Worm (Caenorhabditis elegans) whole organism, L4/young adult: ENCODE results near the gene srz-31.

ENCODE experiments used
- W03F9.2 ChIP-seq: fragments of 150-350 bp; optimal IDR thresholded peaks from 2 replicates; lab custom pipeline; 2014; ENCODE audit warnings: missing biosample characterization, missing genetic modification characterization
- dao-5 ChIP-seq: sonication (generic microtip); optimal IDR thresholded peaks from 2 replicates; lab custom pipeline; 2016; ENCODE audit warnings: missing genotype, missing genetic modification characterization, moderate library complexity, missing compliant biosample characterization
- him-1 ChIP-seq: sonication (generic microtip); optimal IDR thresholded peaks from 2 replicates; lab custom pipeline; 2016; ENCODE audit warnings: missing genotype, missing genetic modification reagents, missing genetic modification characterization, missing compliant biosample characterization

The srz-31 gene

ce11 chrIV:14127805-14128610, 9.2 kb upstream of the srz-31 start, which contains the start of gene H12I19.115:
Gene H12I19.115 (minus strand): TSS chrIV:14127855.
- TF ChIP-seq dao-5 (tag; lab: Kevin White, UChicago) (no peak), him-1 (no peak), W03F9.2 (no peak)

- no peak for TF ChIP-seq dao-5 (tag; lab: Kevin White, UChicago)
- no peak for TF ChIP-seq him-1
- TF ChIP-seq W03F9.2, result no peak
Observed at ce11 chrIV:14129091-14129490, 8.1 kb upstream of the srz-31 start, which contains the start of gene srz-42. Gene srz-42 (plus strand): TSS chrIV:14129391.

- TF ChIP-seq dao-5 (tag; lab: Kevin White, UChicago) (no peak), W03F9.2 (no peak), him-1 (no peak)
Observed at ce11 chrIV:14131770-14132169, 5.4 kb upstream of the srz-31 start, which contains the start of gene srz-59. Gene srz-59 (plus strand): TSS chrIV:14132070.

DNA sequence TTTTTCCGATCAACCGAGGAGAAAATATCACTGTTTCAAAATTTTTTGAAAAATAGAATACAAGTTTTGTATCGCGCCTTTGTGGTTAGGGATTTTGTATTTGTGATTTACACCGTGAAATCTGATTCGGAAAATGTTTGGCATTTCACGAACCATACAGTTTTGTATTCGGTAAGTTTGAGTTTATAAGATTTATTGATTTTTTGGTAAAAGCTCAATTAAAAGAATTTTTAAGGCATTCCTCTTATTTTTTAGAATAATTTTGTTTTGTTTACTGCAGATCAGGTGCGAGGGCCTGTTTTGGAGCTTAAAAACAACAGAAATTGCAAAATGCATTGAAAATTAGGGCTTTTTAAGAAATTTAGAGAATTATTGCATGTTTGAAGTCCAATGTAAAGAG, 3.8 kb upstream of the srz-31 start:
- no peak for TF ChIP-seq dao-5 (tag; lab: Kevin White, UChicago)
- TF ChIP-seq him-1, result no peak
- TF ChIP-seq W03F9.2, result no peak

ce11 chrIV:14143042-14143441, 5.9 kb downstream of the srz-31 start:
- TF ChIP-seq W03F9.2 (no peak), him-1 (no peak), dao-5 (tag; lab: Kevin White, UChicago) (no peak)

- TF ChIP-seq dao-5 (tag; lab: Kevin White, UChicago) (no peak), W03F9.2 (no peak), him-1 (no peak)
Observed at ce11 chrIV:14145594-14145993, 8.4 kb downstream of the srz-31 start, which contains the start of gene oac-37. Gene oac-37 (plus strand): TSS chrIV:14145894.

DNA sequence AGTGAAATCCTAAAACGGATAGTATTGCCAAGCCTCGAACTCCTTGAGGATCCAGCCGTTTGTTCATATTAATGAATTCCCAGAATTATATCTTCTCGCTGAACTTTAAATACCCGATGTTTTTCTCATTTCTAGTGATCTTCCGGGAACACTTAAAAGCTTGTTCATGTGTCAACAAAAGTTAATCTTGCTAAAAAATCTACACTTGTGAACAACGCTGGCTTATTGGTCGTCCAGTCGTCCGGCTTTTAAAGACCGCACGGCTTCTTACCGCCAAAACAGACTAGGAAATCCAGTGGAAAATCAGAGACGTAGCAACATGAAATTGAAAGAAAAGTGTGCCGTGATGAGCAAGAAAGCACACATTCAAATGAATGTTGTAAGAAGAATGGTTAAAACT, 16.1 kb downstream of the srz-31 start, which contains the start of gene oac-38:
Gene oac-38, minus strand, starts transcription at position 101 of the 400 bp plus-strand sequence.
- TF ChIP-seq W03F9.2, result no peak
- no peak for TF ChIP-seq dao-5 (tag; lab: Kevin White, UChicago)
- TF ChIP-seq him-1, result no peak

DNA sequence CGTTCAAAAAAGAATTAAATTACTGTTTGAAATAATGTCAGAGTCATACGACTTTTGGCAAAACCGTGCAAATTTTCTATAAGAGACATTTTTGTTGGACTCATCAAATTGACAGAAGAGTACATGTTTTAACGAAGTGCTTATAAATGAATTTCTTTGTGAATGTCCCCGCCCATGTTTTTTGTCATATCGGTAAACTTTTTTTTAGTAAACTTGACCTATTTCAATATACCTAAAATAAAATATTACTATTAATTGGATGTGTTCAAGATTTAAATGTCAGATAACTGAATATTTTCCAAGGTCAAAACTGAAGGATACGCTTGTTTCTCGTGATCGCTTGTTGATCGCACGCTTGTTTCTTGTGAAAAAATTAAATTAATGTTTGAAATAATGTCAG, 20.9 kb downstream of the srz-31 start, which contains the start of gene R05A10.8:
Gene R05A10.8, minus strand, starts transcription at position 101 of the 400 bp plus-strand sequence.
- TF ChIP-seq dao-5 (tag; lab: Kevin White, UChicago) (no peak), him-1 (no peak), W03F9.2 (no peak)

- TF ChIP-seq him-1 (no peak), dao-5 (tag; lab: Kevin White, UChicago) (no peak), W03F9.2 (no peak)
Observed at ce11 chrIV:14162772-14163171, 25.6 kb downstream of the srz-31 start, which contains the start of gene R05A10.7. Gene R05A10.7 (minus strand): TSS chrIV:14162872.

ce11 chrIV:14164109-14164508, 26.9 kb downstream of the srz-31 start:
- no peak for TF ChIP-seq W03F9.2
- no peak for TF ChIP-seq him-1
- TF ChIP-seq dao-5 (tag; lab: Kevin White, UChicago), result no peak

ce11 chrIV:14165476-14165875, 28.3 kb downstream of the srz-31 start, which contains the start of gene R05A10.6:
Gene R05A10.6 (plus strand): TSS chrIV:14165776.
- TF ChIP-seq W03F9.2, result no peak

DNA sequence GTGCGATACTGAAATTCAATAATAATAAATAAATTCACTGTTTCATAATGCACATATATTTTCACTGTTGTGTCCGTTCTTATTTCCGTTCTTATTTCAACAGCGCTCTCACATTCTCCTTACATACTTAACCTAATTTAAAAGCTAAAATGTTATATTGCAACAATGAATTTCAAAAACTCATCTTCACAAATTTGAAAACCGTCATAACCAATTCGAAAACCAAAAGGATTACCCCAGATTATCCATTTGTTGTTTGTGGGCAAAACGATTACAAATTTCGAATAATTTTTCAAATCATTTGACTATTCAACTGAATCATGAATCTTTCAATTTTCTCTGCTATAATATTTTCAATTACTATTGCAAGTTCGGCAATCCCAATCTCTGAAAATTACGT, 35.0 kb downstream of the srz-31 start, which contains the start of gene R05A10.4:
Gene R05A10.4, plus strand, starts transcription at position 301 of the 400 bp plus-strand sequence.
- TF ChIP-seq W03F9.2 (no peak), him-1 (no peak), dao-5 (tag; lab: Kevin White, UChicago) (no peak)

DNA sequence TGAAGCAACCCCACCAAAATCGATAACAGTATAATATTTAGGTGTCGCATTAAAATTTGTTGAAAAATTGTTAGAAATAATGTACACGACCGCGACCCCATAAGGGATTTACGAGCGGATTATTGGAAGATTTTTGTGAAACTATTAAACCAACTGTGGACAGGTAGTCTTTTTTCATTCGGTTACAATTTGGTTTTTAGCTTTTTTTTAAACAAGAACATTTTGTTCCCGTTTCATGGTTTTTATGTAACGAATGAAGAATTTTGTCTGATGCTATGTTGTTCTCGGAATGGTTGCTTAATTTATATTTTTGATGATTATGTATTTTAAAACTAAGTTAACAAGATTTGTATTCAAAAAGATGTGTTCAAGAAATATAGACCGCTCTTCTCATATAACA, 39.2 kb downstream of the srz-31 start, which contains the start of gene R05A10.3:
Gene R05A10.3, minus strand, starts transcription at position 101 of the 400 bp plus-strand sequence.
- TF ChIP-seq W03F9.2 (no peak), him-1 (no peak), dao-5 (tag; lab: Kevin White, UChicago) (no peak)

DNA sequence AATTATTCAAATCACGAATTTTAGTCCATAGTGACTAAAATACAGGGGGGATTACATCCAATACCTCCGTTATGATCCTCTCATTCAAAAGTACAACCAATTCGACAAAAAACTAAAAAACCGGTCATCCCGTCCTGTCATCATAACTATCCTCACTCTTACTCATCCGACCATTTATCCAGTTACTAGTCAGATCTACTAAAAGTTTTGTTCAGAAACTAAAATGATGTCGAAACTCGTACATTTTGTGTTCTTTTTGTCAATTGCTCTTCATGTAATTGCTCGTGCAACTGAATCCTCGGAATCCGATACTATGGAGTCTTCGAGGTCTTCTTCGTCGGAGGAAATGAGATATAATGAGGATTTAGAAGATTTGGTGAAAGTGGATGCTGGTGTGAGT, 39.9 kb downstream of the srz-31 start, which contains the start of gene R05A10.2:
Gene R05A10.2, plus strand, starts transcription at position 214 of the 400 bp plus-strand sequence.
- TF ChIP-seq dao-5 (tag; lab: Kevin White, UChicago), result no peak
- TF ChIP-seq him-1, result no peak
- no peak for TF ChIP-seq W03F9.2

DNA sequence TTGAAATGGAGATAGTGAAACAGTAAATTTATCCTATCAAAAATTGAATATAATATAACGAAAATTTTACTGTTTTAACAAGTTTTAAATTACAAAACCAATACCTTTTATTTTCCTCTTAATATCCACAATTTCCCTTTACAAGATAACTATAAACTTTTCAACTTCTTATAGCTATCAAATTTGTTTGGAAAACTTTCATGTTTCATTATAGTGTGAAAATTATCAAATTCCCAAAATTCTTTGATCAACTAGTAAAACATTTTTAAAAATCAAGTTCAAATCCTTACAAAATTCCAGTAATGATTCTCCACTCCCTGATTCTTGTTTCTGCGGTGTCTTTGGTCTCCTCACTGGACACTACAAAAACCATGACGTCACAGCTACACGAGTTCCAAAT, 44.9 kb downstream of the srz-31 start, which contains the start of gene R05A10.1:
Gene R05A10.1, plus strand, starts transcription at position 301 of the 400 bp plus-strand sequence.
- TF ChIP-seq W03F9.2, result no peak
